Worm (Caenorhabditis elegans): ENCODE results near the gene T02B11.8.
"Not testable (repeated sequence)": the region's sequence is repeated elsewhere in the genome, so short reads cannot be mapped to it uniquely, and the experiment has no call there.

The T02B11.8 gene

ce11 chrV:899087-899486 is 20.6 kb upstream of the T02B11.8 start, which contains the start of gene nas-32:
nas-32 (minus strand) TSS chrV:899187.
- TF ChIP-seq ceh-36 (tag; optimal IDR thresholded peaks at IDR 0.05): no peak
- TF ChIP-seq flt-1 (GFP tag; IDR thresholded peaks at IDR 0.05): no peak
- no peak for TF ChIP-seq tbx-11 (GFP tag; IDR thresholded peaks at IDR 0.05)
- TF ChIP-seq tra-4 (tag; optimal IDR thresholded peaks at IDR 0.05): no peak
- TF ChIP-seq B0310.2 (tag; optimal IDR thresholded peaks at IDR 0.05): no peak
- no peak for TF ChIP-seq scrt-1 (GFP tag; IDR thresholded peaks at IDR 0.05)
- no peak for TF ChIP-seq F13C5.2 (tag; optimal IDR thresholded peaks at IDR 0.05)
- TF ChIP-seq ama-1 (optimal IDR thresholded peaks at IDR 0.05): no peak
- TF ChIP-seq sea-1 (GFP tag; conservative IDR thresholded peaks at IDR 0.05): no peak
- no peak for TF ChIP-seq hmbx-1 (tag; optimal IDR thresholded peaks at IDR 0.05)
- no peak for TF ChIP-seq tbx-37 (GFP tag; conservative IDR thresholded peaks at IDR 0.05)
- TF ChIP-seq ceh-13 (GFP tag; optimal IDR thresholded peaks at IDR 0.05): no peak

ce11 chrV:893437-894018 is 15.1 kb upstream of the T02B11.8 start, which contains the start of the genes srlf-23 and srlf-20:
srlf-23 (minus strand) TSS chrV:893537.
srlf-20 (plus strand) TSS chrV:893968.
- TF ChIP-seq hnd-1 (tag; optimal IDR thresholded peaks at IDR 0.05): no peak

ce11 chrV:890835-891234 is 12.4 kb upstream of the T02B11.8 start, which contains the start of gene srlf-22:
srlf-22 (plus strand) TSS chrV:891135.
- not testable (repeated sequence) for TF ChIP-seq F13C5.2, hmbx-1, hnd-1 (tag; optimal IDR thresholded peaks at IDR 0.05)

- TF ChIP-seq tbx-11 (GFP tag; IDR thresholded peaks at IDR 0.05) (no peak), hnd-1 (tag; optimal IDR thresholded peaks at IDR 0.05) (no peak), tbx-37 (GFP tag; conservative IDR thresholded peaks at IDR 0.05) (no peak), hmbx-1 (tag; optimal IDR thresholded peaks at IDR 0.05) (no peak), tra-4 (tag; optimal IDR thresholded peaks at IDR 0.05) (no peak)
Observed at ce11 chrV:890423-890822, 12.0 kb upstream of the T02B11.8 start, which contains the start of gene srlf-21. srlf-21 (minus strand) TSS chrV:890523.

ce11 chrV:889216-889615 is 10.7 kb upstream of the T02B11.8 start, which contains the start of gene T02B11.6:
T02B11.6 (minus strand) TSS chrV:889316.
- TF ChIP-seq pes-1 (GFP tag; IDR thresholded peaks at IDR 0.05) (no peak), tbx-11 (GFP tag; IDR thresholded peaks at IDR 0.05) (no peak), flt-1 (GFP tag; IDR thresholded peaks at IDR 0.05) (no peak), F13C5.2 (tag; optimal IDR thresholded peaks at IDR 0.05) (no peak), ama-1 (optimal IDR thresholded peaks at IDR 0.05) (no peak), tbx-37 (GFP tag; conservative IDR thresholded peaks at IDR 0.05) (no peak), aly-1 (tag; optimal IDR thresholded peaks at IDR 0.05) (no peak), scrt-1 (GFP tag; IDR thresholded peaks at IDR 0.05) (no peak), hmbx-1 (tag; optimal IDR thresholded peaks at IDR 0.05) (no peak), B0310.2 (tag; optimal IDR thresholded peaks at IDR 0.05) (no peak), ceh-13 (GFP tag; optimal IDR thresholded peaks at IDR 0.05) (no peak)

- TF ChIP-seq flt-1 (GFP tag; IDR thresholded peaks at IDR 0.05) (no peak), pes-1 (GFP tag; IDR thresholded peaks at IDR 0.05) (no peak), tra-4 (tag; optimal IDR thresholded peaks at IDR 0.05) (no peak), ama-1 (optimal IDR thresholded peaks at IDR 0.05) (no peak), hmbx-1 (tag; optimal IDR thresholded peaks at IDR 0.05) (no peak)
Observed at ce11 chrV:884324-884723, 5.9 kb upstream of the T02B11.8 start, which contains the start of gene srj-38. srj-38 (minus strand) TSS chrV:884424.

ce11 chrV:879171-879570 is 704 bp upstream of the T02B11.8 start, which contains the start of gene srg-53:
srg-53 (plus strand) TSS chrV:879471.
- TF ChIP-seq hmbx-1 (tag; optimal IDR thresholded peaks at IDR 0.05): no peak

- TF ChIP-seq ceh-36 (tag; optimal IDR thresholded peaks at IDR 0.05) (no peak), sea-1 (GFP tag; conservative IDR thresholded peaks at IDR 0.05) (no peak), aly-1 (tag; optimal IDR thresholded peaks at IDR 0.05) (no peak), scrt-1 (GFP tag; IDR thresholded peaks at IDR 0.05) (no peak), ceh-13 (GFP tag; optimal IDR thresholded peaks at IDR 0.05) (no peak), F13C5.2 (tag; optimal IDR thresholded peaks at IDR 0.05) (no peak), tbx-11 (GFP tag; IDR thresholded peaks at IDR 0.05) (no peak), pes-1 (GFP tag; IDR thresholded peaks at IDR 0.05) (no peak), tra-4 (tag; optimal IDR thresholded peaks at IDR 0.05) (no peak), hnd-1 (tag; optimal IDR thresholded peaks at IDR 0.05) (no peak), tbx-37 (GFP tag; conservative IDR thresholded peaks at IDR 0.05) (no peak), hmg-4 (GFP tag; optimal IDR thresholded peaks at IDR 0.05) (no peak), B0310.2 (tag; optimal IDR thresholded peaks at IDR 0.05) (no peak), flt-1 (GFP tag; IDR thresholded peaks at IDR 0.05) (no peak), ama-1 (optimal IDR thresholded peaks at IDR 0.05) (no peak), hmbx-1 (tag; optimal IDR thresholded peaks at IDR 0.05) (no peak), ets-7 (tag; optimal IDR thresholded peaks at IDR 0.05) (no peak)
Observed at ce11 chrV:875945-876344, 2.5 kb downstream of the T02B11.8 start, which contains the start of gene T02B11.9. T02B11.9 (plus strand) TSS chrV:876245.

ce11 chrV:871029-871428 is 7.4 kb downstream of the T02B11.8 start, which contains the start of gene T02B11.4:
T02B11.4 (minus strand) TSS chrV:871129.
- no peak for TF ChIP-seq ceh-13 (GFP tag; optimal IDR thresholded peaks at IDR 0.05)
- TF ChIP-seq hmg-4 (GFP tag; optimal IDR thresholded peaks at IDR 0.05): no peak
- no peak for TF ChIP-seq ceh-36 (tag; optimal IDR thresholded peaks at IDR 0.05)
- TF ChIP-seq tbx-37 (GFP tag; conservative IDR thresholded peaks at IDR 0.05): no peak
- TF ChIP-seq aly-1 (tag; optimal IDR thresholded peaks at IDR 0.05): no peak
- no peak for TF ChIP-seq hmbx-1 (tag; optimal IDR thresholded peaks at IDR 0.05)
- TF ChIP-seq ama-1 (optimal IDR thresholded peaks at IDR 0.05): no peak
- no peak for TF ChIP-seq ets-7 (tag; optimal IDR thresholded peaks at IDR 0.05)
- TF ChIP-seq sea-1 (GFP tag; conservative IDR thresholded peaks at IDR 0.05): no peak
- TF ChIP-seq tra-4 (tag; optimal IDR thresholded peaks at IDR 0.05): no peak
- TF ChIP-seq flt-1 (GFP tag; IDR thresholded peaks at IDR 0.05): no peak
- TF ChIP-seq hnd-1 (tag; optimal IDR thresholded peaks at IDR 0.05): no peak
- TF ChIP-seq F13C5.2 (tag; optimal IDR thresholded peaks at IDR 0.05): no peak
- no peak for TF ChIP-seq scrt-1 (GFP tag; IDR thresholded peaks at IDR 0.05)
- no peak for TF ChIP-seq pes-1 (GFP tag; IDR thresholded peaks at IDR 0.05)
- TF ChIP-seq tbx-11 (GFP tag; IDR thresholded peaks at IDR 0.05): no peak

Data from whole organism, early embryonic.